Worm (Caenorhabditis elegans) whole organism, early embryonic: Measurements from ENCODE around the gene C03B1.7.

Source experiments
- B0310.2 ChIP-seq: sonication (generic microtip); optimal IDR thresholded peaks from 2 replicates; lab custom pipeline; 2016; ENCODE audit warnings: mild to moderate bottlenecking, missing genetic modification characterization, missing compliant biosample characterization
- F13C5.2 ChIP-seq: sonication (generic microtip); optimal IDR thresholded peaks from 2 replicates; lab custom pipeline; 2017; ENCODE audit warnings: mild to moderate bottlenecking, missing genetic modification characterization, inconsistent platforms, missing compliant biosample characterization
- aly-1 ChIP-seq: sonication (generic microtip); optimal IDR thresholded peaks from 2 replicates; lab custom pipeline; 2016; ENCODE audit warnings: missing genetic modification characterization, missing compliant biosample characterization
- ama-1 ChIP-seq: fragments of 150-350 bp; optimal IDR thresholded peaks from 2 replicates; lab custom pipeline; 2014
- ceh-13 ChIP-seq: fragments of 200-800 bp; sonication (Bioruptor generic); optimal IDR thresholded peaks from 2 replicates; lab custom pipeline; 2018; ENCODE audit warnings: mild to moderate bottlenecking, missing genetic modification characterization, missing compliant biosample characterization
- ceh-36 ChIP-seq: sonication (generic microtip); optimal IDR thresholded peaks from 2 replicates; lab custom pipeline; 2016; ENCODE audit warnings: missing genetic modification characterization, inconsistent platforms, missing compliant biosample characterization
- ets-7 ChIP-seq: sonication (generic microtip); optimal IDR thresholded peaks from 2 replicates; lab custom pipeline; 2016; ENCODE audit warnings: missing genotype, missing genetic modification characterization, missing compliant biosample characterization
- flt-1 ChIP-seq: fragments of 200-800 bp; sonication (Bioruptor generic); IDR thresholded peaks from 2 replicates; pipeline ENCODE4 v1.3.6; 2022; ENCODE audit warnings: missing genetic modification characterization, missing compliant biosample characterization
- hmbx-1 ChIP-seq: sonication (generic microtip); optimal IDR thresholded peaks from 2 replicates; lab custom pipeline; 2016; ENCODE audit warnings: mild to moderate bottlenecking, missing genetic modification characterization, missing compliant biosample characterization
- hmg-4 ChIP-seq: fragments of 200-800 bp; sonication (Bioruptor generic); optimal IDR thresholded peaks from 2 replicates; lab custom pipeline; 2018; ENCODE audit warnings: mild to moderate bottlenecking, missing genetic modification characterization, missing compliant biosample characterization
- hnd-1 ChIP-seq: sonication (generic microtip); optimal IDR thresholded peaks from 2 replicates; lab custom pipeline; 2016; ENCODE audit warnings: missing genetic modification characterization, missing compliant biosample characterization
- pes-1 ChIP-seq: fragments of 200-800 bp; sonication (Bioruptor generic); IDR thresholded peaks from 2 replicates; pipeline ENCODE4 v1.3.6; 2022; ENCODE audit warnings: missing genetic modification reagents, missing genetic modification characterization, missing compliant biosample characterization
- scrt-1 ChIP-seq: fragments of 200-800 bp; sonication (Bioruptor generic); IDR thresholded peaks from 2 replicates; pipeline ENCODE4 v1.3.6; 2022; ENCODE audit warnings: missing genetic modification characterization, missing compliant biosample characterization
- sea-1 ChIP-seq: fragments of 200-800 bp; sonication (Bioruptor generic); conservative IDR thresholded peaks from 2 replicates; pipeline ENCODE4 v1.3.6; 2022; ENCODE audit warnings: missing genetic modification characterization, missing compliant biosample characterization
- tbx-11 ChIP-seq: fragments of 200-800 bp; sonication (Bioruptor generic); IDR thresholded peaks from 2 replicates; pipeline ENCODE4 v1.3.6; 2022; ENCODE audit warnings: missing genetic modification characterization, missing compliant biosample characterization
- tbx-37 ChIP-seq: fragments of 200-800 bp; sonication (Bioruptor generic); conservative IDR thresholded peaks from 2 replicates; pipeline ENCODE4 v1.3.6; 2022; ENCODE audit warnings: missing genetic modification reagents, missing genetic modification characterization, missing compliant biosample characterization
- tra-4 ChIP-seq: sonication (generic microtip); optimal IDR thresholded peaks from 2 replicates; lab custom pipeline; 2017; ENCODE audit warnings: missing genetic modification characterization, missing compliant biosample characterization

The C03B1.7 gene

ce11 chrX:6320887-6321286, 20.7 kb upstream of the C03B1.7 start:
- TF ChIP-seq ets-7: no peak

DNA sequence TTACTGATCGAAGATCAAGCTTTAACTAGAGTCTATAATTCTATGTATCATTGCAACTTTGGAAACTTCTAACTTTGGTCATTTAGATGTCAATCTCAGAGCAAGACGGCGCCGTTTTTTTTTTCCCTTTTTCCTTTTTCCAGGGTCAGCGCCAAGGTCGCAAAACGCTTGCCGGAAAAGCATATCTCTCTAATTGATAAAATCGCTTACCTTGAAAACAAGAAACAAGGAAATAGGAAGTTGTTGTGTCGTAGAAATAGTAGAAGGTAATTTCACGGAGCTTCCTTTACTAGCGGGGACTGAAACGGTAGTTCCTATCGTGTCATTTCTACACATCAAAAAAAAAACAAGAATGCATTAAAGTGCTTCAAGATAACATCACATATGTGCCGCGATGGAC, 20.2 kb upstream of the C03B1.7 start:
- TF ChIP-seq F13C5.2 (tag; lab: Kevin White, UChicago): no peak
- TF ChIP-seq ets-7: no peak

DNA sequence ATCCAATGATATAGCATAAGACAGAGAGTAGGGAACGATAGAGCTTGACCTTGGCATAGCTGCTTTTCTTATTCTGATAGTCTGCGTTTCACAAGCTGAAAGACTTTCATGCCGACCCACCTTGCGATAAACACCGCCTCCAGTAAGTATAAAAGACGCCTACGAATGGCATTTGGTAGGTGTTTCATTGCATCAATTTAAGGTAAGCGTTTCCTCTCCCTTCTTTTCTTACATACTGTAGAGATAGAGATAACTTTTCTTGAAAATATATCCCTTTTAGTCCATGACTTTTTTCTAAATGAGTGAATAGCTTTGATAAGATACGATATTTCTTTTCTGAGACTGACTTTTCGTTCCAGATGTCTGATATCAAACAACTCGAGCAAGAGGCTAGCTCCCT, 18.5 kb upstream of the C03B1.7 start, which contains the start of gene col-167:
Gene col-167 (plus strand): TSS at position 360 of the 400 bp plus-strand sequence.
- TF ChIP-seq ets-7 (no peak), B0310.2 (tag; lab: Kevin White, UChicago) (no peak), hmbx-1 (tag; lab: Kevin White, UChicago) (no peak), ceh-36 (tag; lab: Kevin White, UChicago) (no peak)

DNA sequence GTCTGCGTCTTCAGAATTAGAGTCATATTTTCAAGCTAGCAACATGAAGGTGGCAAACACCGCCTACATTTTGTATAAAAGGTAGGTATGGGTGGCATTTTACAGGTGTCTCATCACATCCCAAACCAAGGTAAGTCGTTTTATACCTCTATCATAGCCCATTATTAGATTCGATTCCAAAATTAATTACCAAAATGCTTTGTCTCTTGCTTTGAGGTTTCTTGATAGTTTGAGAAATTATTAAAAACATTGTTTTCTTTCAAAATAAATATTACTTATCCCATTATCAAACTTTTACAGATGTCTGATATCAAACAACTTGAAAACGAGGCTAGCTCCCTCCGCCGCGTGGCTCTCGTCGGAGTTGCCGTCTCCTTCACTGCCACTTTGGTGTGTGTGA, 15.5 kb upstream of the C03B1.7 start, which contains the start of gene col-168:
Gene col-168 (plus strand): TSS at position 301 of the 400 bp plus-strand sequence.
- TF ChIP-seq tbx-11 (no peak), ceh-36 (tag; lab: Kevin White, UChicago) (no peak), pes-1 (no peak), hmg-4 (GFP tag; lab: Kevin White, UChicago) (no peak), hnd-1 (tag; lab: Kevin White, UChicago) (no peak), aly-1 (tag; lab: Kevin White, UChicago) (no peak)

- TF ChIP-seq hmg-4 (GFP tag; lab: Kevin White, UChicago): no peak
- TF ChIP-seq aly-1 (tag; lab: Kevin White, UChicago): no peak
- TF ChIP-seq flt-1 (GFP tag; lab: Robert Waterston, UW): no peak
- TF ChIP-seq ceh-36 (tag; lab: Kevin White, UChicago): no peak
- TF ChIP-seq ceh-13 (GFP tag; lab: Kevin White, UChicago): no peak
These were observed 12.8 kb upstream of the C03B1.7 start, which contains the start of gene col-169 for ce11 chrX:6328860-6329259. Gene col-169 (plus strand): TSS chrX:6329160.

DNA sequence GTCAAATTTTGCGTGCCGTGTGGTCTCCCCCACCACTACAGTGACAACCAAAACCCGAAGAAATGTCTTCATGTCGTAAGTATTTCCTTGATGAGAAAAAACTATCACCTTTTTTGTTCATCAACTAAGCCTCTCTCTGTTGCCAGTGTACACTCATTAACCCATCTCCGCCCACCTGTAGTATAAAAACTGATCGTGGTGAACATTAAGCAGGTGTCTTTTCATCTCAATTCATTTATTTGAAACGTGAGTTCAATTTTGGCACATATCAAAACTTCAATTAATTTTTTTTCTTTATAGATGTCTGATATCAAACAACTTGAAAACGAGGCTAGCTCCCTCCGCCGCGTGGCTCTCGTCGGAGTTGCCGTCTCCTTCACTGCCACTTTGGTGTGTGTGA, 10.2 kb upstream of the C03B1.7 start, which contains the start of gene col-170:
Gene col-170 (plus strand): TSS at position 301 of the 400 bp plus-strand sequence.
- TF ChIP-seq sea-1 (no peak), hnd-1 (tag; lab: Kevin White, UChicago) (no peak), hmg-4 (GFP tag; lab: Kevin White, UChicago) (no peak), ets-7 (no peak)

DNA sequence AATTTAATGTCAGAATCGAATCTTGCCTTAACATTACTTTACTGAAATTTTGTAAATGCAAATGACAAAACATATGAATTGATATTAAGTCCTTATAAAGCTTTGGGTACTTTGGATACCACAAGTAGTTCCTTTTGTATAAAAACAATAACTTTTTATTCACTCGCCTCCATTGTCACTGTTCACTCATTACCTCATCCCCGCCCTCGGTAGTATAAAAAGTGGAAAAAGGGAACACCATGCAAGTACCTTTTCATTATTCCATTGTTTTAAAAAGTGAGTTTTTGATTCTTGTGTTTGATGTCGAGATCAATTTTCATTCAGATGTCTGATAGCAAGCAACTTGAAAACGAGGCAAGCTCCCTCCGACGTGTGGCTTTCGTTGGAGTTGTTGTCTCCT, 7.6 kb upstream of the C03B1.7 start, which contains the start of gene col-171:
Gene col-171 (plus strand): TSS at position 301 of the 400 bp plus-strand sequence.
- TF ChIP-seq ama-1 (lab: Kevin White, UChicago) (no peak), hmbx-1 (tag; lab: Kevin White, UChicago) (no peak), pes-1 (no peak), ceh-13 (GFP tag; lab: Kevin White, UChicago) (no peak), hmg-4 (GFP tag; lab: Kevin White, UChicago) (no peak), ets-7 (no peak), scrt-1 (GFP tag; lab: Robert Waterston, UW) (no peak), tra-4 (tag; lab: Kevin White, UChicago) (no peak), B0310.2 (tag; lab: Kevin White, UChicago) (no peak), hnd-1 (tag; lab: Kevin White, UChicago) (no peak), tbx-11 (no peak), ceh-36 (tag; lab: Kevin White, UChicago) (no peak), aly-1 (tag; lab: Kevin White, UChicago) (no peak), sea-1 (no peak), F13C5.2 (tag; lab: Kevin White, UChicago) (no peak), flt-1 (GFP tag; lab: Robert Waterston, UW) (no peak), tbx-37 (GFP tag; lab: Robert Waterston, UW) (no peak)

ce11 chrX:6334602-6335001, 7.0 kb upstream of the C03B1.7 start:
- no peak for TF ChIP-seq ama-1 (lab: Kevin White, UChicago)
- TF ChIP-seq hnd-1 (tag; lab: Kevin White, UChicago): no peak

ce11 chrX:6337338-6337737, 4.3 kb upstream of the C03B1.7 start:
- TF ChIP-seq tbx-37 (GFP tag; lab: Robert Waterston, UW) (no peak), hmg-4 (GFP tag; lab: Kevin White, UChicago) (no peak), pes-1 (no peak), flt-1 (GFP tag; lab: Robert Waterston, UW) (no peak), tra-4 (tag; lab: Kevin White, UChicago) (no peak), sea-1 (no peak), aly-1 (tag; lab: Kevin White, UChicago) (no peak), tbx-11 (no peak), ama-1 (lab: Kevin White, UChicago) (no peak), ets-7 (no peak), F13C5.2 (tag; lab: Kevin White, UChicago) (no peak), hmbx-1 (tag; lab: Kevin White, UChicago) (no peak), B0310.2 (tag; lab: Kevin White, UChicago) (no peak), hnd-1 (tag; lab: Kevin White, UChicago) (no peak), scrt-1 (GFP tag; lab: Robert Waterston, UW) (no peak), ceh-13 (GFP tag; lab: Kevin White, UChicago) (no peak), ceh-36 (tag; lab: Kevin White, UChicago) (no peak)
